Fruit fly (Drosophila melanogaster): ENCODE measurements around the gene CtsL4.

DNA sequence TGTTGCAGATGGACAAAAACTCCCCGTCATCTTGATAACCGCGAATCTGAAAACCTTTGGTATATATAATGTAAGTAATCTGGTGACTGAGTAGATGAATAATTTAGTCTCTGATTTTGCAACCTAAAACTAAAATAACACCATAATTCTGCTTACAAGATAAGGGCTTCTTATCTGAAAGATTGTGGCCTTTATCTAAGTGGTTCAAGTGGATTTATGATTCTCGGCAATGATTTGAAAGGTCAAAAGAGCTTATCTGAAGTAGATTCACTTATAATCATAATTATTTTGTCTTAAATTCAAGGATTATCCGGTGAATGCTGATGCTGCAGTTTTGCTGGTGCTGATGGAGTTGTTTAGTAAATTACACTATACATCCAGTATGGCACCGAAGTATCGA is 40.5 kb downstream of the CtsL4 start:
- TF ChIP-seq ase (GFP tag; IDR thresholded peaks at IDR 0.05) (no peak), E2f1 (GFP tag; IDR thresholded peaks at IDR 0.05) (no peak), CG16815 (GFP tag; optimal IDR thresholded peaks at IDR 0.05) (no peak), CG12769 (tag; optimal IDR thresholded peaks at IDR 0.05) (no peak)
